Worm (Caenorhabditis elegans): Measurements from ENCODE around the gene srx-2.
A peak's percentile ranks its signal among the peaks of the same experiment; 100 is the strongest.

The srx-2 gene

DNA sequence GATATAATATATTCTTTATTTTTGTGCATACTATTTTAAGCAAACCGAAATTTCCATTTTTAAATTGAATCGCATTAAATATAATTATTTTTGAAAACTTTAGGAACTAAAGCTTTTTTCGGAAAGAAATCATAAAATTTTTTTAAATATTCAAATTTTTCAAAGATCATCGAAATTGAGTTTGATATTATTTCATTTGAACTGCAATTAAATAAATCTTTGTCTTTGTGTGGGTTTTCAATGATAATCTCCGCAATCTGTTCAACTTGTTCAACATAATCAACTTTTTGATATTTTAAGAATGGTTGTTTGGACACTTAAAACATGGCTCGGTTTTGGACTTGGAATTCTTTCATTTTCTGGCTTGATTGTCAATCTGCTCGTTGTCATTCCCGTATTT lies at the start of gene srx-2:
Gene srx-2 (plus strand): TSS at position 301 of the 400 bp plus-strand sequence.
- no peak for TF ChIP-seq fkh-10 (GFP tag; optimal IDR thresholded peaks at IDR 0.05)
- no peak for TF ChIP-seq sea-2 (GFP tag; optimal IDR thresholded peaks at IDR 0.05)
- no peak for TF ChIP-seq unc-62 (GFP tag; optimal IDR thresholded peaks at IDR 0.05)
- TF ChIP-seq egl-5 (tag; optimal IDR thresholded peaks at IDR 0.05) = no peak
- no peak for TF ChIP-seq pha-4 (tag; optimal IDR thresholded peaks at IDR 0.05)
- TF ChIP-seq elt-1 (tag; optimal IDR thresholded peaks at IDR 0.05) = no peak
- TF ChIP-seq ceh-82 (tag; optimal IDR thresholded peaks at IDR 0.05) = no peak
- TF ChIP-seq unc-39 (tag; optimal IDR thresholded peaks at IDR 0.05) = no peak

DNA sequence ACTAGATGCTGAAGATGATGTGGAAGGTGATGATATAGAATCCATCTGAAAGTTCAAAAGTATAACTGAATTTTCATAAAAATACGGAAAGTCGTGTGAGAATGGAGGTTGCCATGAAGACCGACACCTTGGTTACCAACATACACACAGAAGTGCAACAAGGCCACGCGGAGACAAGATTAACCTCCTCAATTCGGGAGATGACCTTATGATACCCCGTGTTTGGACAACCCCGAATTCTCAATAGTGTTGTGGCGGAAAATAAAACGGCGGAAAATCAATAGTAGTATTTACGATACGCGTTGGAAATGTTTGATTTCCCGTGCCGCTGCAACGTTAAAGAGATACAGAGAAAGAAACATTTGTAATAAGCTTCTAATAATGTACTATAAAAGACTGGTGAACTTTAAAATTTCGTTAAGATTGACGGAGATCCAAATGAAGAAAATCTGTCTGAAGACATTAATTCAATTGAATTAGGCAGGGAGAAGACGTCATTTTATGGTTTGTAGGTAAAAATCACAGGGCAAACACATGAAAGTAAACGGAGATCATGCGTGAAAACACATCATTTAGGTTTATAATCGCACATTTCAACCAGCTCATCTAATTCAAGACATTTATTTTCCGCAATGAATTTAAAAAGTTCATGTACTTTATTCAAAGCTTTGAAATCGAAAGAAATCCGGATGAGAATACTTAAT lies 45.1 kb upstream of the srx-2 start, which contains the start of gene nhr-44:
Gene nhr-44 (minus strand): TSS at position 51 of the 704 bp plus-strand sequence.
- TF ChIP-seq nhr-23 (tag; optimal IDR thresholded peaks at IDR 0.05) (no peak), unc-62 (GFP tag; optimal IDR thresholded peaks at IDR 0.05) (no peak), nhr-25 (tag; optimal IDR thresholded peaks at IDR 0.05) (peak; percentile 78), lin-39 (tag; optimal IDR thresholded peaks at IDR 0.05) (no peak), nhr-11 (tag; optimal IDR thresholded peaks at IDR 0.05) (no peak), ceh-82 (tag; optimal IDR thresholded peaks at IDR 0.05) (no peak), nhr-43 (tag; optimal IDR thresholded peaks at IDR 0.05; ENCODE audit: poor library complexity, severe bottlenecking) (no peak), eor-1 (tag; optimal IDR thresholded peaks at IDR 0.05) (no peak), pha-4 (tag; optimal IDR thresholded peaks at IDR 0.05) (peak; percentile 46)

DNA sequence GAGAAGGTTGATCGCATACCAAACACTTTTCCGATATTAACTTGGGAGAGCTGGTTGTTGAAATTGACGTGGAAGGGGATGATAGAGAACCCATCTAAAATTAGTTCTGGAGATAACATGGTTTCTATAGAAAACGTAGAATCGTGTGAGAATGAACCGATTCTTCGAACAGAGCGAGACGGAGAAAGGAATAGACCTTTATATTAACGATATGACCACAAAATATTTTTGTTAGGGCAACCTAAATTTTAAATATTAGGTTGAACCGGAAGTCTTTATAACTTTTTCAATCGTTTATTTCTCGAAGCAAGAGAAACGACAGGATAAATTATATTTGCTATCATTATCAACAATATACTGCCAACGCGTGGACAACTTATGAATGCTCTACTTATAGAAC lies 43.2 kb upstream of the srx-2 start, which contains the start of gene nhr-219:
Gene nhr-219 (minus strand): TSS at position 101 of the 400 bp plus-strand sequence.
- TF ChIP-seq nhr-76 (tag; optimal IDR thresholded peaks at IDR 0.05) (no peak), ceh-82 (tag; optimal IDR thresholded peaks at IDR 0.05) (no peak), elt-1 (tag; optimal IDR thresholded peaks at IDR 0.05) (no peak), nhr-11 (tag; optimal IDR thresholded peaks at IDR 0.05) (no peak), ztf-4 (tag; optimal IDR thresholded peaks at IDR 0.05) (no peak), ceh-28 (tag; optimal IDR thresholded peaks at IDR 0.05) (no peak), tbx-2 (tag; optimal IDR thresholded peaks at IDR 0.05) (no peak), ceh-9 (tag; optimal IDR thresholded peaks at IDR 0.05) (no peak), pqm-1 (tag; optimal IDR thresholded peaks at IDR 0.05) (no peak)

DNA sequence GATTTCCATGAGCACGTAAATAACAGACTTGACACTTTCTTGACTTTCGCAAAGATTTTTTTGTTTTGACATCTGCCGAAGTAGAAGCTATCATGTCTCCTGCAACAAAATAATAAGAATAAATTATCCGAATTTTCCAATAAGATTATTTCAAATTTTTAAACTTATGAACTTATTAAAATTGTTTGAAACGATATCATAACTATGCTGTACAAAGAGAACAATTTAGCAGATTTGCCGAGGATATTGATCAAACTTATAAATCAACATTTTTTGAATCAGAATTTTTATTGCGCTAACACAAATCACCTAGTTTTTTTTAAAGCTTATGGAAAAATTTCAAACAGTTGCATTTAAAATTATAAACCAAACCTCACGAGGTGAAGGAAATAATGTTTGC lies 37.0 kb upstream of the srx-2 start, which contains the start of gene nhr-195:
Gene nhr-195 (minus strand): TSS at position 101 of the 400 bp plus-strand sequence.
- TF ChIP-seq tbx-2 (tag; optimal IDR thresholded peaks at IDR 0.05) = no peak
- no peak for TF ChIP-seq nhr-77 (tag; optimal IDR thresholded peaks at IDR 0.05)
- no peak for TF ChIP-seq R02D3.7 (tag; optimal IDR thresholded peaks at IDR 0.05)
- TF ChIP-seq fkh-10 (GFP tag; optimal IDR thresholded peaks at IDR 0.05) = no peak
- TF ChIP-seq daf-12 (tag; optimal IDR thresholded peaks at IDR 0.05) = no peak
- no peak for TF ChIP-seq fos-1 (tag; optimal IDR thresholded peaks at IDR 0.05)
- no peak for TF ChIP-seq mml-1 (tag; optimal IDR thresholded peaks at IDR 0.05)

DNA sequence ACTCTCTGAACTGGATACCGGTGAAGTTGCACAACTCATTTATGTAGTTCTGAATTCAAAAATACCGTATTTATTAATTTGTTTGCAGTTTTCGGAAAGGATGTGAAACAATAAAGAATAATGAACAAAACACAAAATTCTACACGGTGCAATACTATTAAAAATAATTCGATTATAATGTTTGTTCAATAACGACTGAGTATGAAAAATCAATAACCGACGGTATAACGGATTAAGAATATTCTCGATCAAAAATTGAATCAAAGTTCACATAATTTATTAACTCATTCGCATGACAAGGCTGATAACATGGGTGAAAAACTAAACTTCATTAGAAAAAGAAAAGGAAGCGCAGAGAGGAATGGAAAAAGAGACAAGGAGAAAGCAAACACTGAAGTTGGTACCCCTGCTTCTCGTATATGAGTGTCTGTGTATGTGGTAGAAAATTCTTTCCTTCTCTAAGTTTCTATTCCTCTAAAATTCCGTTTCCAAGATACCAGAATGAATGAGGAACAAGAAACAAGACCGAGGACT lies 34.3 kb upstream of the srx-2 start, which contains the start of gene nhr-143:
Gene nhr-143 (minus strand): TSS at position 51 of the 534 bp plus-strand sequence.
- TF ChIP-seq ceh-28 (tag; optimal IDR thresholded peaks at IDR 0.05) (peak; percentile 11), pqm-1 (tag; optimal IDR thresholded peaks at IDR 0.05) (peak; percentile 56), nhr-25 (tag; optimal IDR thresholded peaks at IDR 0.05) (peak; percentile 31), nhr-43 (tag; optimal IDR thresholded peaks at IDR 0.05; ENCODE audit: poor library complexity, severe bottlenecking) (no peak), egl-5 (tag; optimal IDR thresholded peaks at IDR 0.05) (no peak), elt-2 (tag; optimal IDR thresholded peaks at IDR 0.05) (peak; percentile 55), pha-4 (tag; optimal IDR thresholded peaks at IDR 0.05) (peak; percentile 20)

DNA sequence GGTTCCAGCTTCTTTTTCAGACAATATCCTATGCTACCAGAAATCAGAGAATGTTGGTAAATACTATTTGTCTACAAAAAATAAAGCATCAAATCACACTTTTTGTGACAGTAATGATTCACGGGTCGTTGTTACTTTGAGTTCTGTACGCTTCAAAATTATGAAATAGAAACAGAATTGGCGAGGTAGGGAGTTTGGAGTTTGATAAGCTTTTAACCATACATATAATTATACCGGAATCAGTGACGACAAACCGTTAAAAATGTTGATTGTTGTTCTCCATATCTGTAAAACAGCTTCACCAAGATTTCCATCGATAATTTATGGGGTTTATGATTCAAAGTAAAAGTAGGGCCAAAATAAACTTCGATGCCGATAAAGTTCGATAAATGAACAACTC lies 31.4 kb upstream of the srx-2 start:
- peak; percentile 55 for TF ChIP-seq pqm-1 (tag; optimal IDR thresholded peaks at IDR 0.05)
- no peak for TF ChIP-seq nhr-11 (tag; optimal IDR thresholded peaks at IDR 0.05)
- TF ChIP-seq elt-2 (tag; optimal IDR thresholded peaks at IDR 0.05) = peak; percentile 4
- TF ChIP-seq nhr-237 (tag; optimal IDR thresholded peaks at IDR 0.05) = no peak
- no peak for TF ChIP-seq nhr-23 (tag; optimal IDR thresholded peaks at IDR 0.05)
- TF ChIP-seq ztf-11 (tag; optimal IDR thresholded peaks at IDR 0.05) = no peak
- no peak for TF ChIP-seq unc-62 (GFP tag; optimal IDR thresholded peaks at IDR 0.05)
- TF ChIP-seq lin-15B (tag; optimal IDR thresholded peaks at IDR 0.05) = no peak
